Fruit fly (Drosophila melanogaster) Kc167 (cell line): ENCODE data around the gene Shab.

ENCODE experiments used
- Myc ChIP-seq: fragments of >200 bp; optimal IDR thresholded peaks from 2 replicates; lab custom pipeline; 2017; ENCODE audit warnings: missing external identifiers
- h ChIP-seq: fragments of >200 bp; optimal IDR thresholded peaks from 3 replicates; lab custom pipeline; 2018; ENCODE audit warnings: missing external identifiers
- insv ChIP-seq: fragments of >200 bp; optimal IDR thresholded peaks from 3 replicates; lab custom pipeline; 2018; ENCODE audit warnings: missing external identifiers
- psq ChIP-seq: fragments of >200 bp; optimal IDR thresholded peaks from 2 replicates; lab custom pipeline; 2017; ENCODE audit warnings: missing external identifiers
- ttk ChIP-seq: sonication (Bioruptor generic); optimal IDR thresholded peaks from 2 replicates; lab custom pipeline; 2017; ENCODE audit warnings: missing external identifiers

- no peak for TF ChIP-seq ttk (lab: Kevin White, UChicago)
- no peak for TF ChIP-seq psq (lab: Kevin White, UChicago)
- no peak for TF ChIP-seq h (lab: Kevin White, UChicago)
- no peak for TF ChIP-seq insv
- no peak for TF ChIP-seq Myc
Measured at dm6 chr3L:2884404-2884803, 10.4 kb upstream of the Shab start.
